Worm (Caenorhabditis elegans) whole organism, L2 larva: Measurements from ENCODE around the gene ZK1240.3.

Experiments
- C34F6.9 ChIP-seq: fragments of 150-350 bp; optimal IDR thresholded peaks from 2 replicates; lab custom pipeline; 2014; ENCODE audit warnings: missing biosample characterization, missing genetic modification characterization
- R02D3.7 ChIP-seq: fragments of 150-350 bp; optimal IDR thresholded peaks from 2 replicates; lab custom pipeline; 2014; ENCODE audit warnings: missing biosample characterization, missing genetic modification characterization
- aly-2 ChIP-seq: fragments of 150-350 bp; optimal IDR thresholded peaks from 2 replicates; lab custom pipeline; 2014; ENCODE audit warnings: missing biosample characterization, missing genetic modification characterization
- blmp-1 ChIP-seq: sonication (generic microtip); optimal IDR thresholded peaks from 2 replicates; lab custom pipeline; 2017; ENCODE audit warnings: missing genetic modification characterization, mild to moderate bottlenecking, missing compliant biosample characterization, antibody characterized with exemption, moderate library complexity; ENCODE audit not compliant: insufficient read depth
- ceh-82 ChIP-seq: fragments of 150-350 bp; optimal IDR thresholded peaks from 2 replicates; lab custom pipeline; 2014; ENCODE audit warnings: missing biosample characterization, missing genetic modification characterization
- fos-1 ChIP-seq: fragments of 150-350 bp; optimal IDR thresholded peaks from 2 replicates; lab custom pipeline; 2014; ENCODE audit warnings: missing biosample characterization, missing genetic modification characterization
- lin-13 ChIP-seq: fragments of 150-350 bp; optimal IDR thresholded peaks from 2 replicates; lab custom pipeline; 2014; ENCODE audit warnings: missing biosample characterization, missing genetic modification reagents, missing genetic modification characterization
- lin-39 ChIP-seq: fragments of 150-350 bp; optimal IDR thresholded peaks from 2 replicates; lab custom pipeline; 2014; ENCODE audit warnings: missing biosample characterization, missing genetic modification reagents, missing genetic modification characterization
- mab-5 ChIP-seq: fragments of 150-350 bp; optimal IDR thresholded peaks from 2 replicates; lab custom pipeline; 2014; ENCODE audit warnings: missing biosample characterization, missing genetic modification characterization
- mdl-1 ChIP-seq, 2 experiments: fragments of 150-350 bp in 1 of 2; sonication (generic microtip) in 1 of 2; optimal IDR thresholded peaks; 2 replicates each; lab custom pipeline; 2017; ENCODE audit warnings: missing biosample characterization in 2 of 2, missing genetic modification characterization in 2 of 2
- nhr-11 ChIP-seq: fragments of 150-350 bp; optimal IDR thresholded peaks from 2 replicates; lab custom pipeline; 2014; ENCODE audit warnings: missing biosample characterization, missing genetic modification characterization
- unc-62 ChIP-seq: fragments of 150-350 bp; optimal IDR thresholded peaks from 2 replicates; lab custom pipeline; 2014; ENCODE audit warnings: missing biosample characterization, missing genetic modification reagents, missing genetic modification characterization
- zag-1 ChIP-seq: fragments of 150-350 bp; optimal IDR thresholded peaks from 2 replicates; lab custom pipeline; 2014; ENCODE audit warnings: missing biosample characterization, missing genetic modification characterization
- ztf-4 ChIP-seq: fragments of 150-350 bp; optimal IDR thresholded peaks from 2 replicates; lab custom pipeline; 2014; ENCODE audit warnings: missing biosample characterization, missing genetic modification characterization

- peak; percentile 62 for TF ChIP-seq fos-1 (tag; lab: Kevin White, UChicago)
- no peak for TF ChIP-seq ztf-4 (tag; lab: Kevin White, UChicago)
- no peak for TF ChIP-seq ceh-82 (tag; lab: Kevin White, UChicago)
- no peak for TF ChIP-seq mab-5
- TF ChIP-seq lin-13 (GFP tag; lab: Kevin White, UChicago), result no peak
- TF ChIP-seq unc-62 (GFP tag; lab: Kevin White, UChicago), result no peak
- no peak for TF ChIP-seq aly-2
- no peak for TF ChIP-seq R02D3.7
- no peak for TF ChIP-seq zag-1 (tag; lab: Kevin White, UChicago)
- no peak for TF ChIP-seq blmp-1 (tag; lab: Kevin White, UChicago)
- TF ChIP-seq mdl-1 (tag; optimal IDR thresholded peaks at IDR 0.05; lab: Kevin White, UChicago), result no peak
- TF ChIP-seq lin-39 (tag; lab: Kevin White, UChicago), result no peak
- no peak for TF ChIP-seq nhr-11 (tag; lab: Kevin White, UChicago)
- TF ChIP-seq C34F6.9 (tag; lab: Kevin White, UChicago), result no peak
These were observed 14.6 kb upstream of the ZK1240.3 start for ce11 chrII:2305507-2305906.
